Worm (Caenorhabditis elegans) whole organism, L3 larva: ENCODE measurements around the gene ZK1290.5.

ENCODE experiments used
- ama-1 ChIP-seq: fragments of 150-350 bp; optimal IDR thresholded peaks from 2 replicates; lab custom pipeline; 2018
- egl-5 ChIP-seq: fragments of 150-350 bp; optimal IDR thresholded peaks from 2 replicates; lab custom pipeline; 2017; ENCODE audit warnings: missing biosample characterization, missing genetic modification reagents, missing genetic modification characterization, inconsistent platforms
- nhr-28 ChIP-seq: fragments of 150-350 bp; optimal IDR thresholded peaks from 2 replicates; lab custom pipeline; 2014; ENCODE audit warnings: missing biosample characterization, missing genetic modification characterization
- ztf-4 ChIP-seq: fragments of 150-350 bp; optimal IDR thresholded peaks from 2 replicates; lab custom pipeline; 2014; ENCODE audit warnings: missing biosample characterization, missing genetic modification characterization

DNA sequence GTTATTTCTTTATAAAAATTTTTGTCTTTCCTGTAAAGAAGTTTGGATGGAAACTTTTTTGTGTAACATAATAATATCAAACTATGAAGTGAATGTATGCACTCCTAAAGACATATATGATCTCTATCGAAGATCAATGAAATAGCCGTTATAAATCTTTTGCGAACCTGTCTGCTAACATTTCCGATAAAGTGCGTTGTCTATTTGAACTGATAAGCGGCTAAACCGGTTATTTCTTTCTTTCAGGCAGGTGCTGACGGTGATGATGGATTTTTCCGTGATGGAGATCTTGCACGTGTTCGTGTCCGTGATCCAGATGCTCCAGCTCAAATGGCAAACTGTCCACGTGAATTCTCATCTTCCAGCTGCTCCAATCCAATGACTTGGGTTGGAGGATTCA is 2.0 kb downstream of the ZK1290.5 start:
- TF ChIP-seq nhr-28 (tag; lab: Kevin White, UChicago) (no peak), ama-1 (lab: Kevin White, UChicago) (no peak), ztf-4 (no peak), egl-5 (tag; lab: Kevin White, UChicago) (no peak)
